Worm (Caenorhabditis elegans) whole organism, L4 larva: ENCODE results near the gene dkf-2.

Experiments
- F10B5.3 ChIP-seq: sonication (generic microtip); optimal IDR thresholded peaks from 2 replicates; lab custom pipeline; 2016; ENCODE audit warnings: mild to moderate bottlenecking, missing genetic modification characterization, missing compliant biosample characterization
- ama-1 ChIP-seq: fragments of 150-350 bp; optimal IDR thresholded peaks from 2 replicates; lab custom pipeline; 2014; ENCODE audit warnings: inconsistent platforms, mixed read lengths
- lin-15B ChIP-seq: fragments of 150-350 bp; sonication (generic microtip); optimal IDR thresholded peaks from 3 replicates; lab custom pipeline; 2014; ENCODE audit warnings: missing biosample characterization, missing genetic modification characterization
- lsy-2 ChIP-seq, 2 experiments: fragments of 150-350 bp in 1 of 2; sonication (generic microtip) in 1 of 2; optimal IDR thresholded peaks; 2 replicates each; lab custom pipeline; 2014 to 2017; ENCODE audit warnings: missing biosample characterization in 2 of 2, missing genetic modification characterization in 2 of 2
- madf-9 ChIP-seq: fragments of 200-800 bp; sonication (Bioruptor generic); conservative IDR thresholded peaks from 2 replicates; pipeline ENCODE4 v1.3.6; 2022; ENCODE audit warnings: missing genetic modification reagents, missing genetic modification characterization, missing compliant biosample characterization
- mdl-1 ChIP-seq, 2 experiments: fragments of 150-350 bp in 1 of 2; sonication (generic microtip) in 1 of 2; optimal IDR thresholded peaks; 2 replicates each; lab custom pipeline; 2014 to 2017; ENCODE audit warnings: missing biosample characterization in 2 of 2, missing genetic modification characterization in 2 of 2
- skn-1 ChIP-seq: fragments of 150-350 bp; optimal IDR thresholded peaks from 2 replicates; lab custom pipeline; 2014; ENCODE audit warnings: missing biosample characterization, missing genetic modification characterization

DNA sequence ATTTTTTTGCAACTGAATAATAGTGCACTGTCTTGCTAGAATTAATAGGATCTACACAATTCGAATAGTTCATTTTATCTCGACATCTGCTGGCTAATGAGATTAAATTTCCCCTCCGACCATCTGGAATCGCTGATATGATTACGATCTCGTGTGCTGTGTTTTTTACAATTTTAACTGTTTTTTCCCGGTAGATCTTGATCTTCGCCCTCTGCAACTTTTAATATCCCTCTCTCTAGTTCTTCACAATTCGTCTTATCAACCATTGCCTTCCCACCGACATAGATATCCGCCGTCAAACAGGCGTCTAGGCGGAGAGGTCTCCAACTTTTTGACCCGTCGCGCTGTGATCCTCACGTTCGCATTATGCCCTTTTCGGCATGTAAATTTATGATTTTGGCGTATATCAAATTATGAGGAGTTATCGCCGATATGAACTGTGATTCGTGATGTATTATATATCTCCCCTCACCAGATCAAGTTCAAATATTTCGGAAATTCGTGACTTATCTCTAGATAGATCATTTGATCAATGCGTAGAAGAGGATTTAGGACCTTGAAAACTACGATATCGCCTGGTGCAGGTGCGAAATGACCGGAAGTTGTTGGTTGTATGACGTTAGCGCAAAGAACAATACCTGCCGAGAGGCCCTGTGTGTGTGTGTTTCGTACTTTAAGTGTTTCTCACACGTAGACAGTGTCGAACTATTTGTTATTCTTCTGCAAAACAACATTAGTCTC, 31.3 kb downstream of the dkf-2 start:
- no peak for TF ChIP-seq madf-9
- no peak for TF ChIP-seq ama-1
- TF ChIP-seq F10B5.3 (tag; lab: Kevin White, UChicago) = no peak
- TF ChIP-seq skn-1 (tag; lab: Kevin White, UChicago) = no peak
- TF ChIP-seq lsy-2 (tag; optimal IDR thresholded peaks at IDR 0.05; lab: Kevin White, UChicago) = no peak
- no peak for TF ChIP-seq lin-15B (tag; lab: Kevin White, UChicago)
- TF ChIP-seq mdl-1 (tag; optimal IDR thresholded peaks at IDR 0.05; lab: Kevin White, UChicago) = no peak
